Fruit fly (Drosophila melanogaster): ENCODE measurements around the gene CG31380.

DNA sequence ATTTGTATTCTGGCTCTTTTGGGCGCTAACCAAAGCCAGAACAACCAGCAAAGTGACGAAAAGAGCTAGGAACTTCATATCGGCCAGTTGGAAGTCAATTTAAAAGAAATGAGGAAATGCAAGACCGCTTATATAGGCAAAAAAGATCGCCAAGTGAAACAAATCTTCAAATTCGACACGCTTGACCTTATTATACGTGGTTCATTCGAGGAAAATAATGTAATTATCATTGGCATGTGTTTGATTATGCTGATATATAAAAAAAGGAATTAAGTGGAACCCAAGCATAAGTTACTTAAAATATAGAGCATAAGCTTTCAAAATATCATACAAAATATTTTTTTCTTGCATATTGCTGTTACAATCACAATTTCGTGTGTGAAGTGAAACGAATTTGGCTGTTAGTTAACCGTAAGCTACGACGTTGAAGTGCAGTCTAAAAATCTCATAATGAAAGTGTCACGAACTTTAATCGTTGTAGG, 42.6 kb upstream of the CG31380 start, which contains the start of the genes Mst57Da and alpha4GT2:
- TF ChIP-seq dmrt11E (tag; optimal IDR thresholded peaks at IDR 0.05) (no peak), zen (tag; optimal IDR thresholded peaks at IDR 0.05) (no peak), lola (GFP tag; optimal IDR thresholded peaks at IDR 0.05) (no peak), Bgb (GFP tag; IDR thresholded peaks at IDR 0.05; ENCODE audit: partially characterized antibody) (no peak), ac (GFP tag; optimal IDR thresholded peaks at IDR 0.05) (no peak), Lhr (GFP tag; optimal IDR thresholded peaks at IDR 0.05) (no peak), CG13424 (tag; optimal IDR thresholded peaks at IDR 0.05) (no peak), fd3F (GFP tag; optimal IDR thresholded peaks at IDR 0.05) (no peak), Oli (tag; optimal IDR thresholded peaks at IDR 0.05) (no peak), dan (GFP tag; IDR thresholded peaks at IDR 0.05) (no peak), Rfx (GFP tag; IDR thresholded peaks at IDR 0.05) (no peak), Sry-δ (GFP tag; optimal IDR thresholded peaks at IDR 0.05) (no peak), BEAF-32 (GFP tag; optimal IDR thresholded peaks at IDR 0.05) (no peak), D19A (tag; optimal IDR thresholded peaks at IDR 0.05) (no peak)

Measured in whole organism, embryonic.